Fruit fly (Drosophila melanogaster) whole organism, adult: ENCODE data around the gene CG43055.

Experiments used
- CG14711 ChIP-seq: fragments of 200-800 bp; sonication (Bioruptor generic); optimal IDR thresholded peaks from 2 replicates; lab custom pipeline; 2018; ENCODE audit warnings: missing biosample characterization, mild to moderate bottlenecking, missing genetic modification characterization, moderate library complexity
- CG1620 ChIP-seq: fragments of 200-800 bp; sonication (Bioruptor generic); optimal IDR thresholded peaks from 2 replicates; lab custom pipeline; 2016; ENCODE audit warnings: missing biosample characterization, missing genetic modification characterization
- CG5204 ChIP-seq: fragments of 200-800 bp; sonication (Bioruptor generic); optimal IDR thresholded peaks from 2 replicates; lab custom pipeline; 2016; ENCODE audit warnings: missing biosample characterization, missing genetic modification characterization
- CG7101 ChIP-seq: fragments of 200-800 bp; sonication (Bioruptor generic); optimal IDR thresholded peaks from 2 replicates; lab custom pipeline; 2018; ENCODE audit warnings: missing biosample characterization, mild to moderate bottlenecking, missing genetic modification characterization, moderate library complexity
- Crg-1 ChIP-seq: fragments of 200-800 bp; sonication (Bioruptor generic); optimal IDR thresholded peaks from 2 replicates; lab custom pipeline; 2016; ENCODE audit warnings: missing biosample characterization, missing genetic modification characterization
- Mnt ChIP-seq: fragments of 200-800 bp; sonication (Bioruptor generic); optimal IDR thresholded peaks from 2 replicates; lab custom pipeline; 2016; ENCODE audit warnings: missing biosample characterization, mild to moderate bottlenecking, missing genetic modification characterization
- bab1 ChIP-seq: fragments of 200-800 bp; sonication (Bioruptor generic); optimal IDR thresholded peaks from 3 replicates; lab custom pipeline; 2019; ENCODE audit warnings: missing biosample characterization, mild to moderate bottlenecking, missing genetic modification characterization, moderate library complexity
- cnc ChIP-seq, 2 experiments: fragments of >200 bp; optimal IDR thresholded peaks; 2 replicates each; lab custom pipeline; 2017
- kay ChIP-seq: fragments of 200-800 bp; sonication (Bioruptor generic); peaks from one replicate; lab custom pipeline; 2016; ENCODE audit warnings: missing biosample characterization, missing genetic modification characterization, borderline replicate concordance
- ovo ChIP-seq: fragments of 200-800 bp; sonication (Bioruptor generic); optimal IDR thresholded peaks from 2 replicates; lab custom pipeline; 2016; ENCODE audit warnings: missing biosample characterization, missing genetic modification characterization
- toe ChIP-seq: fragments of 200-800 bp; sonication (Bioruptor generic); optimal IDR thresholded peaks from 2 replicates; lab custom pipeline; 2016; ENCODE audit warnings: missing biosample characterization, missing genetic modification characterization

dm6 chr2L:4361438-4361975, 49.4 kb upstream of the CG43055 start, which contains the start of gene Traf4:
- TF ChIP-seq Crg-1 (GFP tag; lab: Kevin White, UChicago) = no peak
- no peak for TF ChIP-seq ovo (GFP tag; lab: Kevin White, UChicago)
- TF ChIP-seq kay (GFP tag; lab: Kevin White, UChicago) = no peak
- no peak for TF ChIP-seq CG5204
- TF ChIP-seq CG7101 (tag; lab: Kevin White, UChicago) = no peak
- TF ChIP-seq bab1 (GFP tag; lab: Kevin White, UChicago) = no peak
- no peak for TF ChIP-seq CG14711 (tag; lab: Kevin White, UChicago)
- TF ChIP-seq Mnt = no peak
- no peak for TF ChIP-seq CG1620
- no peak for TF ChIP-seq cnc (optimal IDR thresholded peaks at IDR 0.05; lab: Kevin White, UChicago)
- TF ChIP-seq toe = no peak
